Worm (Caenorhabditis elegans) whole organism, young adult: ENCODE results near the gene Y39A1A.17.

ENCODE experiments used
- B0035.1 ChIP-seq: sonication (generic microtip); optimal IDR thresholded peaks from 2 replicates; lab custom pipeline; 2016; ENCODE audit warnings: missing genetic modification characterization, mild to moderate bottlenecking, missing compliant biosample characterization, missing genotype, missing genetic modification reagents
- B0261.1 ChIP-seq: sonication (generic microtip); optimal IDR thresholded peaks from 2 replicates; lab custom pipeline; 2016; ENCODE audit warnings: mild to moderate bottlenecking, missing genetic modification characterization, moderate library complexity, missing compliant biosample characterization
- C06A6.2 ChIP-seq: fragments of 200-800 bp; sonication (Bioruptor generic); conservative IDR thresholded peaks from 2 replicates; pipeline ENCODE4 v1.3.6; 2022; ENCODE audit warnings: missing genetic modification characterization, missing compliant biosample characterization
- C17E4.6 ChIP-seq: fragments of 200-800 bp; sonication (Bioruptor generic); IDR thresholded peaks from 2 replicates; pipeline ENCODE4 v1.3.6; 2022; ENCODE audit warnings: missing genetic modification reagents, missing genetic modification characterization, missing compliant biosample characterization
- D2030.7 ChIP-seq: fragments of 200-800 bp; sonication (Bioruptor generic); IDR thresholded peaks from 2 replicates; pipeline ENCODE4 v1.3.6; 2022; ENCODE audit warnings: missing genetic modification reagents, missing genetic modification characterization, missing compliant biosample characterization
- F22D6.2 ChIP-seq: sonication (generic microtip); optimal IDR thresholded peaks from 2 replicates; lab custom pipeline; 2016; ENCODE audit warnings: mild to moderate bottlenecking, missing genetic modification characterization, missing compliant biosample characterization
- F39B2.1 ChIP-seq: fragments of 200-800 bp; sonication (Bioruptor generic); IDR thresholded peaks from 2 replicates; pipeline ENCODE4 v1.3.6; 2022; ENCODE audit warnings: missing genetic modification reagents, missing genetic modification characterization, missing compliant biosample characterization
- F57A8.1 ChIP-seq: fragments of 200-800 bp; sonication (Bioruptor generic); optimal IDR thresholded peaks from 2 replicates; lab custom pipeline; 2018; ENCODE audit warnings: mild to moderate bottlenecking, missing genetic modification characterization, moderate library complexity, missing compliant biosample characterization
- F57C9.4 ChIP-seq: sonication (generic microtip); optimal IDR thresholded peaks from 2 replicates; lab custom pipeline; 2017; ENCODE audit warnings: mild to moderate bottlenecking, missing genetic modification characterization, missing compliant biosample characterization
- Y53F4B.3 ChIP-seq: fragments of 200-800 bp; sonication (Bioruptor generic); IDR thresholded peaks from 2 replicates; pipeline ENCODE4 v1.3.6; 2022; ENCODE audit warnings: missing genetic modification reagents, missing genetic modification characterization, missing compliant biosample characterization
- Y53G8AR.9 ChIP-seq: fragments of 200-800 bp; sonication (Bioruptor generic); conservative IDR thresholded peaks from 2 replicates; pipeline ENCODE4 v1.3.6; 2022; ENCODE audit warnings: missing genetic modification reagents, missing genetic modification characterization, missing compliant biosample characterization
- Y56A3A.18 ChIP-seq: fragments of 200-800 bp; sonication (Bioruptor generic); IDR thresholded peaks from 2 replicates; pipeline ENCODE4 v1.3.6; 2022; ENCODE audit warnings: missing genetic modification reagents, missing genetic modification characterization, missing compliant biosample characterization
- Y79H2A.3 ChIP-seq: fragments of 200-800 bp; sonication (Bioruptor generic); conservative IDR thresholded peaks from 2 replicates; pipeline ENCODE4 v1.3.6; 2022; ENCODE audit warnings: missing genetic modification reagents, missing genetic modification characterization, missing compliant biosample characterization
- Y95B8A.8 ChIP-seq: fragments of 200-800 bp; sonication (Bioruptor generic); IDR thresholded peaks from 2 replicates; pipeline ENCODE4 v1.3.6; 2022; ENCODE audit warnings: missing genetic modification reagents, missing genetic modification characterization, missing compliant biosample characterization
- aptf-2 ChIP-seq: fragments of 200-800 bp; sonication (Bioruptor generic); conservative IDR thresholded peaks from 2 replicates; pipeline ENCODE4 v1.3.6; 2022; ENCODE audit warnings: missing genetic modification reagents, missing genetic modification characterization, missing compliant biosample characterization
- aptf-3 ChIP-seq: fragments of 200-800 bp; sonication (Bioruptor generic); IDR thresholded peaks from 2 replicates; pipeline ENCODE4 v1.3.6; 2022; ENCODE audit warnings: missing genetic modification characterization, missing compliant biosample characterization
- athp-1 ChIP-seq: sonication (generic microtip); optimal IDR thresholded peaks from 2 replicates; lab custom pipeline; 2017; ENCODE audit warnings: mild to moderate bottlenecking, missing genetic modification characterization, missing compliant biosample characterization
- attf-5 ChIP-seq: fragments of 200-800 bp; sonication (Bioruptor generic); optimal IDR thresholded peaks from 2 replicates; lab custom pipeline; 2018; ENCODE audit warnings: mild to moderate bottlenecking, missing genetic modification characterization, missing compliant biosample characterization
- attf-6 ChIP-seq: fragments of 200-800 bp; sonication (Bioruptor generic); IDR thresholded peaks from 2 replicates; pipeline ENCODE4 v1.3.6; 2022; ENCODE audit warnings: missing genetic modification reagents, missing genetic modification characterization, missing compliant biosample characterization
- bed-2 ChIP-seq: fragments of 200-800 bp; sonication (Bioruptor generic); IDR thresholded peaks from 2 replicates; pipeline ENCODE4 v1.3.6; 2022; ENCODE audit warnings: missing genetic modification reagents, missing genetic modification characterization, missing compliant biosample characterization
- ccch-3 ChIP-seq: fragments of 200-800 bp; sonication (Bioruptor generic); optimal IDR thresholded peaks from 2 replicates; lab custom pipeline; 2018; ENCODE audit warnings: mild to moderate bottlenecking, missing genetic modification characterization, missing compliant biosample characterization
- cebp-2 ChIP-seq: fragments of 200-800 bp; sonication (Bioruptor generic); IDR thresholded peaks from 2 replicates; pipeline ENCODE4 v1.3.6; 2022; ENCODE audit warnings: missing genetic modification characterization, missing compliant biosample characterization
- ceh-58 ChIP-seq: fragments of 200-800 bp; sonication (Bioruptor generic); IDR thresholded peaks from 2 replicates; pipeline ENCODE4 v1.3.6; 2022; ENCODE audit warnings: missing genetic modification characterization, missing compliant biosample characterization
- ceh-79 ChIP-seq: sonication (generic microtip); optimal IDR thresholded peaks from 2 replicates; lab custom pipeline; 2017; ENCODE audit warnings: mild to moderate bottlenecking, missing genetic modification characterization, missing compliant biosample characterization
- egrh-3 ChIP-seq: fragments of 200-800 bp; sonication (Bioruptor generic); IDR thresholded peaks from 2 replicates; pipeline ENCODE4 v1.3.6; 2022; ENCODE audit warnings: missing genetic modification reagents, missing genetic modification characterization, missing compliant biosample characterization
- gei-17 ChIP-seq: fragments of 200-800 bp; sonication (Bioruptor generic); optimal IDR thresholded peaks from 2 replicates; lab custom pipeline; 2018; ENCODE audit warnings: mild to moderate bottlenecking, missing genetic modification characterization, missing compliant biosample characterization
- him-1 ChIP-seq: sonication (generic microtip); optimal IDR thresholded peaks from 2 replicates; lab custom pipeline; 2016; ENCODE audit warnings: missing genotype, missing genetic modification reagents, missing genetic modification characterization, missing compliant biosample characterization
- hlh-12 ChIP-seq: sonication (generic microtip); optimal IDR thresholded peaks from 2 replicates; lab custom pipeline; 2016; ENCODE audit warnings: missing genetic modification characterization, missing compliant biosample characterization
- hmg-20 ChIP-seq: fragments of 200-800 bp; sonication (Bioruptor generic); IDR thresholded peaks from 2 replicates; pipeline ENCODE4 v1.3.6; 2022; ENCODE audit warnings: missing genetic modification reagents, missing genetic modification characterization, missing compliant biosample characterization
- hsf-1 ChIP-seq: fragments of 200-800 bp; sonication (Bioruptor generic); IDR thresholded peaks from 2 replicates; pipeline ENCODE4 v1.3.6; 2022; ENCODE audit warnings: missing genetic modification reagents, missing genetic modification characterization, missing compliant biosample characterization
- let-526 ChIP-seq: fragments of 200-800 bp; sonication (Bioruptor generic); IDR thresholded peaks from 2 replicates; pipeline ENCODE4 v1.3.6; 2022; ENCODE audit warnings: missing genetic modification reagents, missing genetic modification characterization, missing compliant biosample characterization
- lin-26 ChIP-seq: fragments of 200-800 bp; sonication (Bioruptor generic); IDR thresholded peaks from 2 replicates; pipeline ENCODE4 v1.3.6; 2022; ENCODE audit warnings: missing genetic modification reagents, missing genetic modification characterization, missing compliant biosample characterization
- lin-40 ChIP-seq: sonication (generic microtip); optimal IDR thresholded peaks from 2 replicates; lab custom pipeline; 2016; ENCODE audit warnings: missing genetic modification characterization, mild to moderate bottlenecking, missing compliant biosample characterization, missing genotype, missing genetic modification reagents
- lin-54 ChIP-seq: fragments of 200-800 bp; sonication (Bioruptor generic); optimal IDR thresholded peaks from 2 replicates; lab custom pipeline; 2018; ENCODE audit warnings: mild to moderate bottlenecking, missing genetic modification characterization, missing compliant biosample characterization
- lir-1 ChIP-seq: fragments of 200-800 bp; sonication (Bioruptor generic); conservative IDR thresholded peaks from 2 replicates; pipeline ENCODE4 v1.3.6; 2022; ENCODE audit warnings: missing genetic modification reagents, missing genetic modification characterization, missing compliant biosample characterization
- madf-10 ChIP-seq: sonication (generic microtip); optimal IDR thresholded peaks from 2 replicates; lab custom pipeline; 2016; ENCODE audit warnings: mild to moderate bottlenecking, missing genetic modification characterization, missing compliant biosample characterization
- mel-28 ChIP-seq: sonication (generic microtip); optimal IDR thresholded peaks from 2 replicates; lab custom pipeline; 2016; ENCODE audit warnings: borderline replicate concordance, mild to moderate bottlenecking, missing genetic modification characterization, missing compliant biosample characterization
- mes-4 ChIP-seq: sonication (generic microtip); optimal IDR thresholded peaks from 2 replicates; lab custom pipeline; 2016; ENCODE audit warnings: missing genotype, missing genetic modification characterization, missing compliant biosample characterization
- nfyb-1 ChIP-seq: fragments of 200-800 bp; sonication (Bioruptor generic); IDR thresholded peaks from 2 replicates; pipeline ENCODE4 v1.3.6; 2022; ENCODE audit warnings: missing genetic modification reagents, missing genetic modification characterization, missing compliant biosample characterization
- nhr-27 ChIP-seq: fragments of 200-800 bp; sonication (Bioruptor generic); optimal IDR thresholded peaks from 2 replicates; lab custom pipeline; 2018; ENCODE audit warnings: mild to moderate bottlenecking, missing genetic modification characterization, moderate library complexity, missing compliant biosample characterization
- nhr-80 ChIP-seq: sonication (generic microtip); optimal IDR thresholded peaks from 2 replicates; lab custom pipeline; 2016; ENCODE audit warnings: missing genetic modification characterization, missing compliant biosample characterization
- repo-1 ChIP-seq: sonication (generic microtip); optimal IDR thresholded peaks from 2 replicates; lab custom pipeline; 2017; ENCODE audit warnings: mild to moderate bottlenecking, missing genetic modification characterization, missing compliant biosample characterization
- rpc-1 ChIP-seq, 2 experiments: fragments of 150-350 bp in 1 of 2; sonication (generic microtip) in 1 of 2; optimal IDR thresholded peaks; 2 replicates each; lab custom pipeline; 2014 to 2018; ENCODE audit warnings: missing biosample characterization in 1 of 2, missing genetic modification characterization in 1 of 2, missing genetic modification reagents in 1 of 2, missing genotype in 1 of 2
- snpc-3.4 ChIP-seq: sonication (generic microtip); optimal IDR thresholded peaks from 2 replicates; lab custom pipeline; 2017; ENCODE audit warnings: missing genetic modification characterization, mild to moderate bottlenecking, missing compliant biosample characterization, antibody characterized with exemption, moderate library complexity, missing genotype, missing genetic modification reagents
- tbx-9 ChIP-seq: sonication (generic microtip); optimal IDR thresholded peaks from 2 replicates; lab custom pipeline; 2016; ENCODE audit warnings: borderline replicate concordance, missing genetic modification characterization, inconsistent platforms, missing compliant biosample characterization
- unc-62 ChIP-seq: fragments of 150-350 bp; optimal IDR thresholded peaks from 2 replicates; lab custom pipeline; 2014; ENCODE audit warnings: missing biosample characterization, missing genetic modification reagents, missing genetic modification characterization
- xnd-1 ChIP-seq: sonication (generic microtip); optimal IDR thresholded peaks from 2 replicates; lab custom pipeline; 2016; ENCODE audit warnings: missing genotype, missing genetic modification reagents, missing genetic modification characterization, missing compliant biosample characterization
- ztf-25 ChIP-seq: fragments of 200-800 bp; sonication (Bioruptor generic); IDR thresholded peaks from 2 replicates; pipeline ENCODE4 v1.3.6; 2022; ENCODE audit warnings: missing genetic modification reagents, missing genetic modification characterization, missing compliant biosample characterization
- ztf-28 ChIP-seq: fragments of 200-800 bp; sonication (Bioruptor generic); IDR thresholded peaks from 2 replicates; pipeline ENCODE4 v1.3.6; 2022; ENCODE audit warnings: missing genetic modification reagents, missing genetic modification characterization, missing compliant biosample characterization

Y39A1A.17 gene

ce11 chrIII:10711192-10711673 lies 20.3 kb upstream of the Y39A1A.17 start, which contains the start of gene W09D10.5:
Gene W09D10.5, minus strand, starts transcription at chrIII:10711536.
- TF ChIP-seq lin-40 (tag; lab: Kevin White, UChicago) (peak; percentile 60), tbx-9 (no peak), ceh-79 (tag; lab: Kevin White, UChicago) (peak; percentile 37), Y53G8AR.9 (GFP tag; lab: Robert Waterston, UW) (peak; percentile 42; the same call in 1 of the 2 replicates), mes-4 (tag; lab: Kevin White, UChicago) (no peak), snpc-3.4 (tag; lab: Kevin White, UChicago) (no peak), aptf-2 (GFP tag; lab: Robert Waterston, UW) (no peak), nfyb-1 (GFP tag; lab: Robert Waterston, UW) (peak; percentile 68; the same call in 1 of the 2 replicates), attf-5 (GFP tag; lab: Kevin White, UChicago) (no peak), ztf-25 (GFP tag; lab: Robert Waterston, UW) (no peak), cebp-2 (GFP tag; lab: Robert Waterston, UW) (no peak), F22D6.2 (peak; percentile 2), repo-1 (peak; percentile 70), hmg-20 (GFP tag; lab: Robert Waterston, UW) (no peak), gei-17 (GFP tag; lab: Kevin White, UChicago) (peak; percentile 15), xnd-1 (no peak), Y53F4B.3 (no peak), ceh-58 (GFP tag; lab: Robert Waterston, UW) (no peak), Y95B8A.8 (GFP tag; lab: Robert Waterston, UW) (no peak), lin-54 (GFP tag; lab: Kevin White, UChicago) (peak; percentile 39), ztf-28 (GFP tag; lab: Robert Waterston, UW) (no peak), F57A8.1 (GFP tag; lab: Kevin White, UChicago) (no peak), ccch-3 (GFP tag; lab: Kevin White, UChicago) (no peak), nhr-27 (no peak), him-1 (no peak), egrh-3 (GFP tag; lab: Robert Waterston, UW) (no peak), rpc-1 (optimal IDR thresholded peaks at IDR 0.05; lab: Kevin White, UChicago) (no peak), rpc-1 (tag; optimal IDR thresholded peaks at IDR 0.05; lab: Kevin White, UChicago) (no peak), D2030.7 (GFP tag; lab: Robert Waterston, UW) (no peak), bed-2 (no peak), F57C9.4 (tag; lab: Kevin White, UChicago) (peak; percentile 18), hsf-1 (GFP tag; lab: Robert Waterston, UW) (peak; percentile 56; the same call in 1 of the 2 replicates), hlh-12 (tag; lab: Kevin White, UChicago) (no peak), C06A6.2 (GFP tag; lab: Robert Waterston, UW) (no peak; the same call in 1 of the 2 replicates), Y56A3A.18 (peak; percentile 63; the same call in 1 of the 2 replicates), mel-28 (tag; lab: Kevin White, UChicago) (peak; percentile 56), madf-10 (peak; percentile 18), lin-26 (no peak), lir-1 (GFP tag; lab: Robert Waterston, UW) (no peak), athp-1 (peak; percentile 53), Y79H2A.3 (GFP tag; lab: Robert Waterston, UW) (no peak), attf-6 (GFP tag; lab: Robert Waterston, UW) (no peak), F39B2.1 (GFP tag; lab: Robert Waterston, UW) (no peak), B0261.1 (tag; lab: Kevin White, UChicago) (no peak), aptf-3 (GFP tag; lab: Robert Waterston, UW) (no peak; the same call in 1 of the 2 replicates), nhr-80 (peak; percentile 64), let-526 (GFP tag; lab: Robert Waterston, UW) (no peak), B0035.1 (tag; lab: Kevin White, UChicago) (peak; percentile 57), C17E4.6 (GFP tag; lab: Robert Waterston, UW) (0 out of 2 replicates have a peak, but pooled peaks have one; percentile 12), unc-62 (GFP tag; lab: Kevin White, UChicago) (no peak)
